Worm (Caenorhabditis elegans) whole organism, young adult: Measurements from ENCODE around the gene CD4.1.

Source experiments
- F49E8.2 ChIP-seq: sonication (generic microtip); optimal IDR thresholded peaks from 3 replicates; lab custom pipeline; 2017; ENCODE audit warnings: missing genetic modification characterization, mild to moderate bottlenecking, missing compliant biosample characterization, antibody characterized with exemption, moderate library complexity; ENCODE audit not compliant: insufficient read depth
- F55B11.4 ChIP-seq: sonication (generic microtip); optimal IDR thresholded peaks from 2 replicates; lab custom pipeline; 2016; ENCODE audit warnings: missing compliant biosample characterization, missing genetic modification characterization, borderline replicate concordance; ENCODE audit not compliant: insufficient read depth
- ama-1 ChIP-seq, 3 experiments: fragments of 150-350 bp in 1 of 3; sonication (generic microtip) in 2 of 3; optimal IDR thresholded peaks; 2 replicates each; lab custom pipeline; 2014 to 2018; ENCODE audit warnings: missing biosample characterization in 2 of 3, missing genetic modification characterization in 2 of 3, missing genetic modification reagents in 2 of 3
- efl-1 ChIP-seq: fragments of 150-350 bp; optimal IDR thresholded peaks from 2 replicates; lab custom pipeline; 2014; ENCODE audit warnings: missing biosample characterization, missing genetic modification reagents, missing genetic modification characterization
- nhr-27 ChIP-seq: fragments of 200-800 bp; sonication (Bioruptor generic); optimal IDR thresholded peaks from 2 replicates; lab custom pipeline; 2018; ENCODE audit warnings: mild to moderate bottlenecking, missing genetic modification characterization, moderate library complexity, missing compliant biosample characterization
- nhr-90 ChIP-seq: sonication (generic microtip); optimal IDR thresholded peaks from 2 replicates; lab custom pipeline; 2016; ENCODE audit warnings: missing genotype, mild to moderate bottlenecking, missing genetic modification characterization, missing compliant biosample characterization
- unc-62 ChIP-seq: fragments of 150-350 bp; optimal IDR thresholded peaks from 2 replicates; lab custom pipeline; 2014; ENCODE audit warnings: missing biosample characterization, missing genetic modification reagents, missing genetic modification characterization
- ztf-28 ChIP-seq: fragments of 200-800 bp; sonication (Bioruptor generic); IDR thresholded peaks from 2 replicates; pipeline ENCODE4 v1.3.6; 2022; ENCODE audit warnings: missing genetic modification reagents, missing genetic modification characterization, missing compliant biosample characterization

DNA sequence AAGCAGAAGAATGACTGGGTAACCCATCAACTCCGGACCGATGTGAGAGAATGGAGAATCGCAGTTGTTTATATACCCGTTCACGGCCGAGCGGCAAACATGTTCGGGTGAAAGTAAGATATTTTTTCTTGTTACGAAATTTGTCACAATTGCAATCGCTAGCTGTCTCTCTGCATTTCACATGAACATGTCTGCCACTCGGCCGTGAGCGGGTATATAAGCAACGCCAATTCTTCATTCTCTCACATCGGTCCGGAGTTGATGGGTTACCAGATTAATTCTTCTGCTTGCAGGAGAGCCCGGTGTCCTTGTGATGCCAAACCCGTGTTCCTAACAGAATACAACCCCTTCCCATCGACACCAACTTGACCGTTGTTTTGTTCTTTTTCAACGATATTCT is 19.3 kb upstream of the CD4.1 start:
- TF ChIP-seq ztf-28, result no peak
- TF ChIP-seq F49E8.2 (tag; lab: Kevin White, UChicago), result no peak
- TF ChIP-seq F55B11.4, result no peak
- no peak for TF ChIP-seq nhr-90 (tag; lab: Kevin White, UChicago)
- TF ChIP-seq nhr-27, result no peak
- no peak for TF ChIP-seq ama-1 (optimal IDR thresholded peaks at IDR 0.05; lab: Kevin White, UChicago)
- TF ChIP-seq ama-1 (GFP tag; optimal IDR thresholded peaks at IDR 0.05; lab: Kevin White, UChicago), result no peak
- TF ChIP-seq unc-62, result no peak
- no peak for TF ChIP-seq efl-1 (GFP tag; lab: Kevin White, UChicago)
